Fruit fly (Drosophila melanogaster) whole organism, embryonic: ENCODE results near the gene CG33490.
A peak's percentile ranks its signal among the peaks of the same experiment; 100 is the strongest.

Source experiments
- Awh ChIP-seq: fragments of 200-800 bp; sonication (Bioruptor generic); IDR thresholded peaks from 2 replicates; pipeline ENCODE4, ENCODE4 v1.3.6; 2022; ENCODE audit warnings: missing biosample characterization, missing genetic modification characterization
- BEAF-32 ChIP-seq: fragments of 200-800 bp; sonication (Bioruptor generic); optimal IDR thresholded peaks from 3 replicates; lab custom pipeline; 2017; ENCODE audit warnings: missing biosample characterization, missing genetic modification characterization, mild to moderate bottlenecking, moderate library complexity, missing genetic modification reagents
- CG12299 ChIP-seq: fragments of 200-800 bp; sonication (Bioruptor generic); optimal IDR thresholded peaks from 2 replicates; lab custom pipeline; 2018; ENCODE audit warnings: missing biosample characterization, mild to moderate bottlenecking, missing genetic modification characterization
- CG12659 ChIP-seq: fragments of 200-800 bp; sonication (Bioruptor generic); optimal IDR thresholded peaks from 3 replicates; lab custom pipeline; 2017; ENCODE audit warnings: mild to moderate bottlenecking, missing biosample characterization, missing genetic modification reagents, missing genetic modification characterization
- CG13287 ChIP-seq: fragments of 200-800 bp; sonication (Bioruptor generic); IDR thresholded peaks from 2 replicates; pipeline ENCODE4 v1.3.6; 2022; ENCODE audit warnings: missing biosample characterization, missing genetic modification characterization; ENCODE audit not compliant: partially characterized antibody
- CG13894 ChIP-seq: fragments of 200-800 bp; sonication (Bioruptor generic); optimal IDR thresholded peaks from 3 replicates; lab custom pipeline; 2018; ENCODE audit warnings: missing biosample characterization, mild to moderate bottlenecking, missing genetic modification characterization, moderate library complexity
- CG14710 ChIP-seq: fragments of 200-800 bp; sonication (Bioruptor generic); optimal IDR thresholded peaks from 3 replicates; lab custom pipeline; 2019; ENCODE audit warnings: missing biosample characterization, mild to moderate bottlenecking, missing genetic modification characterization, moderate library complexity
- CG14860 ChIP-seq: fragments of 200-800 bp; sonication (Bioruptor generic); IDR thresholded peaks from 3 replicates; pipeline ENCODE4 v1.3.6; 2022; ENCODE audit warnings: missing biosample characterization, missing genetic modification characterization; ENCODE audit not compliant: partially characterized antibody
- CG16815 ChIP-seq: fragments of 200-800 bp; sonication (Bioruptor generic); optimal IDR thresholded peaks from 3 replicates; lab custom pipeline; 2017; ENCODE audit warnings: missing biosample characterization, mild to moderate bottlenecking, missing genetic modification characterization
- CG2120 ChIP-seq: fragments of 200-800 bp; sonication (Bioruptor generic); optimal IDR thresholded peaks from 3 replicates; lab custom pipeline; 2016; ENCODE audit warnings: missing biosample characterization, missing genetic modification characterization
- CG2678 ChIP-seq: fragments of 200-800 bp; sonication (Bioruptor generic); optimal IDR thresholded peaks from 3 replicates; lab custom pipeline; 2019; ENCODE audit warnings: missing biosample characterization, mild to moderate bottlenecking, missing genetic modification characterization, moderate library complexity
- CG32772 ChIP-seq: fragments of 200-800 bp; sonication (Bioruptor generic); IDR thresholded peaks from 2 replicates; pipeline ENCODE4 v1.3.6; 2022; ENCODE audit warnings: missing biosample characterization, missing genetic modification characterization
- CG6765 ChIP-seq: fragments of 200-800 bp; sonication (Bioruptor generic); optimal IDR thresholded peaks from 3 replicates; lab custom pipeline; 2017; ENCODE audit warnings: missing biosample characterization, mild to moderate bottlenecking, missing genetic modification characterization
- CG8281 ChIP-seq: fragments of 200-800 bp; sonication (Bioruptor generic); optimal IDR thresholded peaks from 2 replicates; lab custom pipeline; 2018; ENCODE audit warnings: missing biosample characterization, mild to moderate bottlenecking, missing genetic modification characterization, moderate library complexity
- CG8290 ChIP-seq, 3 experiments: fragments of 200-800 bp; sonication (Bioruptor generic); optimal IDR thresholded peaks; 2 replicates each; lab custom pipeline; 2016 to 2019; ENCODE audit warnings: missing biosample characterization in 3 of 3, missing genetic modification characterization in 3 of 3, mild to moderate bottlenecking in 2 of 3, moderate library complexity in 1 of 3
- CG8478 ChIP-seq: fragments of >200 bp; optimal IDR thresholded peaks from 2 replicates; lab custom pipeline; 2018
- D19B ChIP-seq: fragments of 200-800 bp; sonication (Bioruptor generic); optimal IDR thresholded peaks from 2 replicates; lab custom pipeline; 2017; ENCODE audit warnings: missing biosample characterization, mild to moderate bottlenecking, missing genetic modification characterization
- Dad ChIP-seq: fragments of 200-800 bp; sonication (Bioruptor generic); optimal IDR thresholded peaks from 3 replicates; lab custom pipeline; 2016; ENCODE audit warnings: missing biosample characterization, missing genetic modification characterization
- Fer2 ChIP-seq: fragments of 200-800 bp; sonication (Bioruptor generic); optimal IDR thresholded peaks from 2 replicates; lab custom pipeline; 2018; ENCODE audit warnings: missing biosample characterization, mild to moderate bottlenecking, missing genetic modification characterization, moderate library complexity
- HLH3B ChIP-seq: fragments of 200-800 bp; sonication (Bioruptor generic); IDR thresholded peaks from 2 replicates; pipeline ENCODE4 v1.3.6; 2022; ENCODE audit warnings: missing biosample characterization, missing genetic modification characterization
- Lpt ChIP-seq: fragments of >200 bp; optimal IDR thresholded peaks from 2 replicates; lab custom pipeline; 2018; ENCODE audit warnings: missing biosample characterization, missing genetic modification characterization
- Med ChIP-seq: fragments of 200-800 bp; sonication (Bioruptor generic); peaks from one replicate; lab custom pipeline; 2016; ENCODE audit warnings: missing biosample characterization, missing genetic modification characterization, mild to moderate bottlenecking, inconsistent platforms, moderate library complexity
- NK7.1 ChIP-seq: fragments of 200-800 bp; sonication (Bioruptor generic); optimal IDR thresholded peaks from 3 replicates; lab custom pipeline; 2016; ENCODE audit warnings: missing biosample characterization, missing genetic modification characterization
- Pdp1 ChIP-seq, 2 experiments: fragments of 200-800 bp; sonication (Bioruptor generic); optimal IDR thresholded peaks; 3 replicates each; lab custom pipeline; 2016; ENCODE audit warnings: missing biosample characterization in 2 of 2, missing genetic modification characterization in 2 of 2, mild to moderate bottlenecking in 1 of 2, moderate library complexity in 1 of 2
- abd-A ChIP-seq: fragments of 200-800 bp; sonication (Bioruptor generic); optimal IDR thresholded peaks from 3 replicates; lab custom pipeline; 2019; ENCODE audit warnings: missing biosample characterization, mild to moderate bottlenecking, missing genetic modification characterization, moderate library complexity
- bowl ChIP-seq: fragments of 200-800 bp; sonication (Bioruptor generic); IDR thresholded peaks from 2 replicates; pipeline ENCODE4 v1.3.6; 2022; ENCODE audit warnings: missing biosample characterization, missing genetic modification characterization
- chinmo ChIP-seq: fragments of 200-800 bp; sonication (Bioruptor generic); IDR thresholded peaks from 4 replicates; pipeline ENCODE4 v1.3.6; 2022; ENCODE audit warnings: missing biosample characterization, missing genetic modification characterization; ENCODE audit not compliant: partially characterized antibody
- ci ChIP-seq: fragments of 200-800 bp; sonication (Bioruptor generic); IDR thresholded peaks from 3 replicates; pipeline ENCODE4 v1.3.6; 2022; ENCODE audit warnings: missing biosample characterization, missing genetic modification characterization
- dmrt99B ChIP-seq: fragments of 200-800 bp; sonication (Bioruptor generic); optimal IDR thresholded peaks from 2 replicates; lab custom pipeline; 2018; ENCODE audit warnings: missing biosample characterization, mild to moderate bottlenecking, missing genetic modification characterization, moderate library complexity
- emc ChIP-seq: fragments of 200-800 bp; sonication (Bioruptor generic); optimal IDR thresholded peaks from 2 replicates; lab custom pipeline; 2016; ENCODE audit warnings: missing biosample characterization, missing genetic modification characterization
- ewg ChIP-seq: fragments of 200-800 bp; sonication (Bioruptor generic); optimal IDR thresholded peaks from 3 replicates; lab custom pipeline; 2017; ENCODE audit warnings: mild to moderate bottlenecking, missing biosample characterization, missing genetic modification reagents, missing genetic modification characterization
- gem ChIP-seq: fragments of 200-800 bp; sonication (Bioruptor generic); optimal IDR thresholded peaks from 2 replicates; lab custom pipeline; 2019; ENCODE audit warnings: missing biosample characterization, mild to moderate bottlenecking, missing genetic modification characterization, moderate library complexity
- gfzf ChIP-seq: fragments of 200-800 bp; sonication (Bioruptor generic); optimal IDR thresholded peaks from 2 replicates; lab custom pipeline; 2016; ENCODE audit warnings: missing biosample characterization, mild to moderate bottlenecking, missing genetic modification characterization, moderate library complexity
- klu ChIP-seq: fragments of 200-800 bp; sonication (Bioruptor generic); IDR thresholded peaks from 2 replicates; pipeline ENCODE4 v1.3.6; 2022; ENCODE audit warnings: missing biosample characterization, missing genetic modification characterization
- kni ChIP-seq: fragments of 200-800 bp; sonication (Bioruptor generic); optimal IDR thresholded peaks from 3 replicates; lab custom pipeline; 2017; ENCODE audit warnings: mild to moderate bottlenecking, missing biosample characterization, missing genetic modification reagents, missing genetic modification characterization
- nerfin-2 ChIP-seq: fragments of 200-800 bp; sonication (Bioruptor generic); IDR thresholded peaks from 2 replicates; pipeline ENCODE4 v1.3.6; 2022; ENCODE audit warnings: missing biosample characterization, missing genetic modification characterization; ENCODE audit not compliant: partially characterized antibody
- oc ChIP-seq: fragments of 200-800 bp; sonication (Bioruptor generic); optimal IDR thresholded peaks from 2 replicates; lab custom pipeline; 2018; ENCODE audit warnings: missing biosample characterization, mild to moderate bottlenecking, missing genetic modification characterization, moderate library complexity
- pb ChIP-seq: fragments of 200-800 bp; sonication (Bioruptor generic); optimal IDR thresholded peaks from 3 replicates; lab custom pipeline; 2016; ENCODE audit warnings: missing biosample characterization, missing genetic modification characterization
- run ChIP-seq: fragments of 200-800 bp; sonication (Bioruptor generic); optimal IDR thresholded peaks from 3 replicates; lab custom pipeline; 2018; ENCODE audit warnings: missing biosample characterization, mild to moderate bottlenecking, missing genetic modification characterization
- sens ChIP-seq: fragments of 200-800 bp; sonication (Bioruptor generic); peaks from one replicate; lab custom pipeline; 2016; ENCODE audit warnings: missing biosample characterization, missing genetic modification characterization
- sna ChIP-seq: fragments of 200-800 bp; sonication (Bioruptor generic); IDR thresholded peaks from 2 replicates; pipeline ENCODE4 v1.3.6; 2022; ENCODE audit warnings: missing biosample characterization, missing genetic modification characterization; ENCODE audit not compliant: partially characterized antibody
- so ChIP-seq: fragments of 200-800 bp; sonication (Bioruptor generic); IDR thresholded peaks from 3 replicates; pipeline ENCODE4 v1.3.6; 2022; ENCODE audit warnings: missing biosample characterization, missing genetic modification characterization
- stwl ChIP-seq: fragments of 200-800 bp; sonication (Bioruptor generic); optimal IDR thresholded peaks from 3 replicates; lab custom pipeline; 2018; ENCODE audit warnings: missing biosample characterization, mild to moderate bottlenecking, missing genetic modification characterization, moderate library complexity
- tna ChIP-seq: fragments of 200-800 bp; sonication (Bioruptor generic); IDR thresholded peaks from 2 replicates; pipeline ENCODE4 v1.3.6; 2022; ENCODE audit warnings: missing biosample characterization, missing genetic modification characterization; ENCODE audit not compliant: partially characterized antibody
- vvl ChIP-seq: fragments of 200-800 bp; sonication (Bioruptor generic); IDR thresholded peaks from 2 replicates; pipeline ENCODE4 v1.3.6; 2022; ENCODE audit warnings: missing biosample characterization, missing genetic modification characterization
- yki ChIP-seq: fragments of >200 bp; optimal IDR thresholded peaks from 3 replicates; lab custom pipeline; 2018
- zen ChIP-seq: fragments of 200-800 bp; sonication (Bioruptor generic); optimal IDR thresholded peaks from 3 replicates; lab custom pipeline; 2018; ENCODE audit warnings: missing biosample characterization, mild to moderate bottlenecking, missing genetic modification characterization, moderate library complexity

The CG33490 gene

DNA sequence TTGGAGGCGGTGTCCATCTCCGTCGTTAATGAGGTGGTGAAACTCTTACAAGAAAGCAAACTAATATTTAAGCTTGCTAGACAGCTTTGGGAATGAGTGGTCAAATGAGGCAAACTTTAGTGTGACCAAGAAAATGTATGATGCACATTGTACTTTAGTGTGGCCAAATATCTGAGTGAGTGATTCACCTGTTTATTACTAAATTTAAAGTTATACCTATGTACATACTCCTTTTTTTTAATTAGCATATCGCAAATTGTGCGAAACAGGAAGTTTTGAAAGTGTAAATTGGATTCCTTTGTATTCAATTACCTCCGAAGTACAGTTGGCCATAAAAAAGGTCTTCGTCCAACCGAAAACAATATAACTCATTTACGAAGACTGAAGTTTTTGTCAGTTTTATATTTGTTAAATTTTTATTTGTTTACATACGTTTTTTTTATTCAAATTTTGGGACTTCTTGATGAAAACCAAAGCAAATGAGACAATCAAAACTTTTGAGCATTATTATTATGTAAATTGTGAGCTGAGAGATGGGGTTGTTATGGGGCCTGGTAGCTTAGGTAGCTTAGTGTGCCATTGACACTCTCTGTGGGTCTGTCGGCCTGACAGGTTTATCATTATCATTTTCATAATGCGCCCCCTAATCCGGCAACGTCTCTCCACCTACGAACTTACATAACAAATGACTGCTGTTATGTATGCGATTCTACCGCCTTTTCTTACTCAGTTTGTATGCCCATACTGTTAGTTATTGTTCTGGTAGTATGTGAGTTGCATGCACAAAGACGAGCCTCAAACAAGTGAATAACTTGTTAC lies 34.7 kb downstream of the CG33490 start:
- peak; percentile 7 for TF ChIP-seq gfzf (GFP tag; lab: Kevin White, UChicago)
- TF ChIP-seq CG8478 (lab: Kevin White, UChicago) = no peak
- TF ChIP-seq CG32772 = no peak
- TF ChIP-seq Awh (GFP tag; lab: Robert Waterston, UW) = peak; percentile 58; the same call in 1 of the 2 replicates
- peak in 1 of 2 experiments; percentile 72 for TF ChIP-seq Pdp1 (GFP tag; optimal IDR thresholded peaks at IDR 0.05; lab: Kevin White, UChicago)
- TF ChIP-seq zen (tag; lab: Kevin White, UChicago) = no peak
- TF ChIP-seq sna = 0 out of 2 replicates have a peak, but pooled peaks have one; percentile 25
- TF ChIP-seq nerfin-2 (GFP tag; lab: Robert Waterston, UW) = peak; percentile 22; the same call in 1 of the 2 replicates
- TF ChIP-seq Med (GFP tag; lab: Kevin White, UChicago) = peak; percentile 37
- 0 out of 4 replicates have a peak, but pooled peaks have one; percentile 6 for TF ChIP-seq chinmo
- TF ChIP-seq oc (tag; lab: Kevin White, UChicago) = peak; percentile 90
- TF ChIP-seq CG13287 = peak; percentile 46; the same call in 1 of the 2 replicates
- peak; percentile 98 for TF ChIP-seq stwl (tag; lab: Kevin White, UChicago)
- no peak for TF ChIP-seq CG6765
- peak; percentile 55 for TF ChIP-seq sens (GFP tag; lab: Kevin White, UChicago)
- no peak for TF ChIP-seq CG2678
- TF ChIP-seq CG8290 (GFP tag; optimal IDR thresholded peaks at IDR 0.05; lab: Kevin White, UChicago) = peak; percentile 15
- TF ChIP-seq CG8290 (tag; optimal IDR thresholded peaks at IDR 0.05; lab: Kevin White, UChicago) = no peak
- no peak for TF ChIP-seq Dad
- TF ChIP-seq vvl = peak; percentile 37; the same call in 1 of the 2 replicates
- TF ChIP-seq abd-A = peak; percentile 57

DNA sequence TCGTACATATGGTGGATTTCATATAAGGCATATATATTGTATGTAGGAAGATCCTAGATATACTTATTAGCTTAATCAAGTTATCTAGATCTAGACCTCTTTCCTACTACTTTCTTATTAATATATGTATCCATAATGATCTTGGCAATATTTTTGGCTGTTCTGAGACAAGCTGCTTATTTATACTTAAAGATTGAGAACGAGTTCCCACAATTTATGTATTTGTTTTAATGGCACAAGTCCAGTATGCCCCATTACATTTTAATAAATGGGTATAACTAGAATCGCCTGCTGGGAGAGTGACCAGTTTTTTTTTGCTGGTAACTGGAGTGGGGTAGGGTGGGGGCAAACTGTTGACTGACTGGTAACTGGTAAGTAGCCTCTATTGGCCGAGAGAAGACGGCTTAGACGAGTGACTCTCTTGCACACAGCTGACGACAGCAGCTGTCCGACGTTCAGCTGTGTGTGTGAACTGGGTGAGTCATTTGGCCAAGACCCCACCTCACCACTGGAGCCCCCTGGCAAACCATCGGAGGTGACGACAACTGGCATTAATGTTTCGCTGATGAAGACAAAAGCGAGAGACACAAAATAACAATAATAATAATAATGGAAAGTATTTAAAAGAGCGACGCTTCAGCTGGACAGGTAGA lies 37.6 kb downstream of the CG33490 start:
- TF ChIP-seq BEAF-32 (GFP tag; lab: Kevin White, UChicago) (no peak), CG12659 (GFP tag; lab: Kevin White, UChicago) (no peak), CG13894 (tag; lab: Kevin White, UChicago) (peak; percentile 36), D19B (peak; percentile 74), Fer2 (tag; lab: Kevin White, UChicago) (no peak), gem (tag; lab: Kevin White, UChicago) (peak; percentile 15), Lpt (GFP tag; lab: Kevin White, UChicago) (no peak), yki (lab: Kevin White, UChicago) (no peak), CG14860 (GFP tag; lab: Robert Waterston, UW) (no peak), kni (GFP tag; lab: Kevin White, UChicago) (peak; percentile 52), klu (GFP tag; lab: Robert Waterston, UW) (no peak), HLH3B (GFP tag; lab: Robert Waterston, UW) (no peak), NK7.1 (GFP tag; lab: Kevin White, UChicago) (no peak), pb (GFP tag; lab: Kevin White, UChicago) (no peak), sens (GFP tag; lab: Kevin White, UChicago) (peak; percentile 3), run (tag; lab: Kevin White, UChicago) (no peak), so (no peak), CG8281 (tag; lab: Kevin White, UChicago) (no peak), CG2120 (GFP tag; lab: Kevin White, UChicago) (peak; percentile 33), ewg (GFP tag; lab: Kevin White, UChicago) (no peak), bowl (GFP tag; lab: Robert Waterston, UW) (no peak), CG14710 (tag; lab: Kevin White, UChicago) (no peak), dmrt99B (tag; lab: Kevin White, UChicago) (no peak), CG12299 (no peak), oc (tag; lab: Kevin White, UChicago) (peak; percentile 23), emc (GFP tag; lab: Kevin White, UChicago) (no peak), ci (GFP tag; lab: Robert Waterston, UW) (peak; percentile 55; the same call in 2 of the 3 replicates), tna (GFP tag; lab: Robert Waterston, UW) (0 out of 2 replicates have a peak, but pooled peaks have one; percentile 26), CG16815 (GFP tag; lab: Kevin White, UChicago) (no peak)
